Fruit fly (Drosophila melanogaster) whole organism, prepupa: ENCODE measurements around the gene CG31855.

Experiments used
- CG10631 ChIP-seq: fragments of 200-800 bp; sonication (Bioruptor generic); optimal IDR thresholded peaks from 2 replicates; lab custom pipeline; 2016; ENCODE audit warnings: missing biosample characterization, missing genetic modification characterization
- CG10669 ChIP-seq: fragments of 200-800 bp; sonication (Bioruptor generic); optimal IDR thresholded peaks from 3 replicates; lab custom pipeline; 2018; ENCODE audit warnings: missing biosample characterization, mild to moderate bottlenecking, missing genetic modification characterization, moderate library complexity
- CG11294 ChIP-seq: fragments of 200-800 bp; sonication (Bioruptor generic); IDR thresholded peaks from 2 replicates; pipeline ENCODE4 v1.3.6; 2022; ENCODE audit warnings: missing biosample characterization, missing genetic modification characterization
- CG11762 ChIP-seq: fragments of 200-800 bp; sonication (Bioruptor generic); optimal IDR thresholded peaks from 3 replicates; lab custom pipeline; 2016; ENCODE audit warnings: missing biosample characterization, missing genetic modification characterization; ENCODE audit not compliant: insufficient read depth
- CG11902 ChIP-seq: fragments of 200-800 bp; sonication (Bioruptor generic); optimal IDR thresholded peaks from 3 replicates; lab custom pipeline; 2016; ENCODE audit warnings: missing biosample characterization, missing genetic modification characterization
- CG3032 ChIP-seq: fragments of 200-800 bp; optimal IDR thresholded peaks from 2 replicates; lab custom pipeline; 2019; ENCODE audit warnings: missing biosample characterization, mild to moderate bottlenecking, missing genetic modification characterization, moderate library complexity
- CG31627 ChIP-seq: fragments of 200-800 bp; sonication (Bioruptor generic); optimal IDR thresholded peaks from 3 replicates; lab custom pipeline; 2016; ENCODE audit warnings: missing biosample characterization, missing genetic modification characterization
- CG32006 ChIP-seq: fragments of 200-800 bp; sonication (Bioruptor generic); optimal IDR thresholded peaks from 3 replicates; lab custom pipeline; 2017; ENCODE audit warnings: missing biosample characterization, mild to moderate bottlenecking, missing genetic modification characterization
- CG34406 ChIP-seq: fragments of 200-800 bp; sonication (Bioruptor generic); optimal IDR thresholded peaks from 3 replicates; lab custom pipeline; 2016; ENCODE audit warnings: missing biosample characterization, missing genetic modification characterization
- CG3919 ChIP-seq: fragments of 200-800 bp; sonication (Bioruptor generic); optimal IDR thresholded peaks from 3 replicates; lab custom pipeline; 2016; ENCODE audit warnings: missing biosample characterization, missing genetic modification characterization
- CG6163 ChIP-seq: fragments of 200-800 bp; sonication (Bioruptor generic); IDR thresholded peaks from 3 replicates; pipeline ENCODE4 v1.3.6; 2022; ENCODE audit warnings: missing biosample characterization, missing genetic modification characterization
- CG6792 ChIP-seq: fragments of 200-800 bp; sonication (Bioruptor generic); optimal IDR thresholded peaks from 3 replicates; lab custom pipeline; 2016; ENCODE audit warnings: missing biosample characterization, missing genetic modification characterization
- CG6808 ChIP-seq: fragments of 200-800 bp; sonication (Bioruptor generic); optimal IDR thresholded peaks from 3 replicates; lab custom pipeline; 2017; ENCODE audit warnings: missing biosample characterization, missing genetic modification characterization, mild to moderate bottlenecking, moderate library complexity, missing genetic modification reagents
- CG6854 ChIP-seq: fragments of 200-800 bp; sonication (Bioruptor generic); optimal IDR thresholded peaks from 2 replicates; lab custom pipeline; 2017; ENCODE audit warnings: missing biosample characterization, mild to moderate bottlenecking, missing genetic modification characterization
- CG7368 ChIP-seq: fragments of 200-800 bp; sonication (Bioruptor generic); optimal IDR thresholded peaks from 3 replicates; lab custom pipeline; 2016; ENCODE audit warnings: missing biosample characterization, missing genetic modification characterization
- CG8119 ChIP-seq: fragments of 200-800 bp; sonication (Bioruptor generic); IDR thresholded peaks from 3 replicates; pipeline ENCODE4 v1.3.6; 2022; ENCODE audit warnings: missing biosample characterization, missing genetic modification characterization
- CG8319 ChIP-seq: fragments of 200-800 bp; sonication (Bioruptor generic); optimal IDR thresholded peaks from 3 replicates; lab custom pipeline; 2016; ENCODE audit warnings: missing biosample characterization, missing genetic modification characterization
- CG8632 ChIP-seq: fragments of 200-800 bp; sonication (Bioruptor generic); optimal IDR thresholded peaks from 3 replicates; lab custom pipeline; 2016; ENCODE audit warnings: missing biosample characterization, missing genetic modification characterization
- CG9139 ChIP-seq: fragments of 200-800 bp; sonication (Bioruptor generic); optimal IDR thresholded peaks from 3 replicates; lab custom pipeline; 2017; ENCODE audit warnings: missing biosample characterization, mild to moderate bottlenecking, missing genetic modification characterization
- Eip75B ChIP-seq: fragments of 200-800 bp; sonication (Bioruptor generic); optimal IDR thresholded peaks from 3 replicates; lab custom pipeline; 2016; ENCODE audit warnings: missing biosample characterization, missing genetic modification characterization
- Eip78C ChIP-seq: fragments of 200-800 bp; sonication (Bioruptor generic); peaks from one replicate; lab custom pipeline; 2016; ENCODE audit warnings: missing biosample characterization, missing genetic modification characterization
- Eip93F ChIP-seq: fragments of 200-800 bp; sonication (Bioruptor generic); optimal IDR thresholded peaks from 2 replicates; lab custom pipeline; 2016; ENCODE audit warnings: missing biosample characterization, mild to moderate bottlenecking, missing genetic modification characterization
- Ets96B ChIP-seq: fragments of 200-800 bp; optimal IDR thresholded peaks from 2 replicates; lab custom pipeline; 2019; ENCODE audit warnings: missing biosample characterization, mild to moderate bottlenecking, missing genetic modification characterization, moderate library complexity
- Gug ChIP-seq: fragments of 200-800 bp; sonication (Bioruptor generic); IDR thresholded peaks from 2 replicates; pipeline ENCODE4 v1.3.6; 2022; ENCODE audit warnings: missing biosample characterization, missing genetic modification characterization
- Hr38 ChIP-seq: sonication (Bioruptor generic); optimal IDR thresholded peaks from 2 replicates; lab custom pipeline; 2016; ENCODE audit warnings: missing biosample characterization, missing genetic modification characterization
- Hr4 ChIP-seq: fragments of 200-800 bp; sonication (Bioruptor generic); optimal IDR thresholded peaks from 3 replicates; lab custom pipeline; 2016; ENCODE audit warnings: missing biosample characterization, missing genetic modification characterization
- Met ChIP-seq: fragments of 200-800 bp; sonication (Bioruptor generic); optimal IDR thresholded peaks from 3 replicates; lab custom pipeline; 2016; ENCODE audit warnings: missing biosample characterization, missing genetic modification characterization
- OdsH ChIP-seq: fragments of 200-800 bp; sonication (Bioruptor generic); optimal IDR thresholded peaks from 3 replicates; lab custom pipeline; 2016; ENCODE audit warnings: missing biosample characterization, missing genetic modification characterization
- Smox ChIP-seq: fragments of 200-800 bp; sonication (Bioruptor generic); optimal IDR thresholded peaks from 3 replicates; lab custom pipeline; 2016; ENCODE audit warnings: missing biosample characterization, missing genetic modification characterization
- Sox102F ChIP-seq: fragments of 200-800 bp; sonication (Bioruptor generic); optimal IDR thresholded peaks from 2 replicates; lab custom pipeline; 2016; ENCODE audit warnings: missing biosample characterization, mild to moderate bottlenecking, missing genetic modification characterization
- Sox14 ChIP-seq: fragments of 200-800 bp; sonication (Bioruptor generic); optimal IDR thresholded peaks from 3 replicates; lab custom pipeline; 2016; ENCODE audit warnings: missing biosample characterization, missing genetic modification characterization
- Sox15 ChIP-seq: fragments of 200-800 bp; sonication (Bioruptor generic); optimal IDR thresholded peaks from 3 replicates; lab custom pipeline; 2016; ENCODE audit warnings: missing biosample characterization, missing genetic modification characterization
- achi ChIP-seq: fragments of 200-800 bp; sonication (Bioruptor generic); optimal IDR thresholded peaks from 3 replicates; lab custom pipeline; 2016; ENCODE audit warnings: missing biosample characterization, missing genetic modification characterization
- acj6 ChIP-seq: fragments of 200-800 bp; sonication (Bioruptor generic); optimal IDR thresholded peaks from 3 replicates; lab custom pipeline; 2016; ENCODE audit warnings: missing biosample characterization, missing genetic modification characterization
- cyc ChIP-seq: fragments of 200-800 bp; sonication (Bioruptor generic); optimal IDR thresholded peaks from 3 replicates; lab custom pipeline; 2016; ENCODE audit warnings: missing biosample characterization, missing genetic modification characterization
- dac ChIP-seq: fragments of 200-800 bp; sonication (Bioruptor generic); optimal IDR thresholded peaks from 2 replicates; lab custom pipeline; 2017; ENCODE audit warnings: missing biosample characterization, mild to moderate bottlenecking, missing genetic modification characterization
- dsx ChIP-seq: fragments of 200-800 bp; optimal IDR thresholded peaks from 3 replicates; lab custom pipeline; 2019; ENCODE audit warnings: missing biosample characterization, mild to moderate bottlenecking, missing genetic modification characterization, moderate library complexity; ENCODE audit not compliant: poor library complexity, severe bottlenecking
- eg ChIP-seq: fragments of 200-800 bp; sonication (Bioruptor generic); IDR thresholded peaks from 3 replicates; pipeline ENCODE4 v1.3.6; 2022; ENCODE audit warnings: missing biosample characterization, missing genetic modification characterization
- esn ChIP-seq: fragments of 200-800 bp; sonication (Bioruptor generic); optimal IDR thresholded peaks from 2 replicates; lab custom pipeline; 2016; ENCODE audit warnings: missing biosample characterization, mild to moderate bottlenecking, missing genetic modification characterization, moderate library complexity
- fd85E ChIP-seq: fragments of 200-800 bp; sonication (Bioruptor generic); optimal IDR thresholded peaks from 3 replicates; lab custom pipeline; 2016; ENCODE audit warnings: missing biosample characterization, missing genetic modification characterization
- lz ChIP-seq: fragments of 200-800 bp; sonication (Bioruptor generic); optimal IDR thresholded peaks from 3 replicates; lab custom pipeline; 2016; ENCODE audit warnings: missing biosample characterization, missing genetic modification characterization
- pdm3 ChIP-seq: fragments of 200-800 bp; sonication (Bioruptor generic); optimal IDR thresholded peaks from 3 replicates; lab custom pipeline; 2016; ENCODE audit warnings: missing biosample characterization, missing genetic modification characterization
- salr ChIP-seq, 2 experiments: fragments of 200-800 bp; sonication (Bioruptor generic); optimal IDR thresholded peaks; 3 replicates each; lab custom pipeline; 2016 to 2018; ENCODE audit warnings: missing biosample characterization in 2 of 2, missing genetic modification characterization in 2 of 2, mild to moderate bottlenecking in 1 of 2
- ss ChIP-seq, 2 experiments: fragments of 200-800 bp; sonication (Bioruptor generic); optimal IDR thresholded peaks; 2 replicates in 1 of 2; 3 replicates in 1 of 2; lab custom pipeline; 2017 to 2018; ENCODE audit warnings: mild to moderate bottlenecking in 2 of 2, missing biosample characterization in 2 of 2, missing genetic modification characterization in 2 of 2, moderate library complexity in 1 of 2
- topi ChIP-seq: fragments of 200-800 bp; sonication (Bioruptor generic); optimal IDR thresholded peaks from 3 replicates; lab custom pipeline; 2016; ENCODE audit warnings: missing biosample characterization, missing genetic modification characterization
- vri ChIP-seq: fragments of 200-800 bp; sonication (Bioruptor generic); optimal IDR thresholded peaks from 3 replicates; lab custom pipeline; 2016; ENCODE audit warnings: missing biosample characterization, mild to moderate bottlenecking, missing genetic modification characterization

Gene CG31855

DNA sequence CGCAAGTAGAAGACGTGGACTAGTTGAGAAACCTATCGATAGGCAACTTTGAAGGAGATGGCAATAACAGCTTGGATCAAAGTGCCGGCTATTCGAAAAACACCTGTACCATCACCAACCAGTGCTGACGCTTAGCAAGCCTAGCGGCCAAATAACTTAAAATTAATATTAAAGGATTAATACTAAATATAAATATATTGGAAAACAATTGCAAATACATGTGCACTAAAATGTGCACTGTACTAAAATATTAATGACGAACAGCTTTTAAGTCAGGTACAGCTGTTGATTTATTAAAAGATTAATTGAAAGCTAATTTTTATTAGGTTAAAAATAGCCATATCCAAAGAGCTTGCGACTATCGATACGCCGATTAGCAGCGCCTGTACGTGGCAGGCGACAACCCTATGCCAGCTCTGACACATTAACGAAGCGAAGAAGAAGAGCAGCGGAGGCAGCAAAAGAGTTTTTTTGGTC lies 9.5 kb downstream of the CG31855 start, which contains the start of the genes CG9302 and beta'COP (continued):
- TF ChIP-seq Met (no peak), Hr38 (GFP tag; lab: Kevin White, UChicago) (no peak), CG11762 (peak; percentile 32), pdm3 (GFP tag; lab: Kevin White, UChicago) (no peak), Eip78C (GFP tag; lab: Kevin White, UChicago) (no peak), CG6854 (GFP tag; lab: Kevin White, UChicago) (no peak), OdsH (GFP tag; lab: Kevin White, UChicago) (peak; percentile 74), topi (GFP tag; lab: Kevin White, UChicago) (no peak), vri (GFP tag; lab: Kevin White, UChicago) (no peak), Sox102F (GFP tag; lab: Kevin White, UChicago) (no peak), Sox14 (GFP tag; lab: Kevin White, UChicago) (no peak), ss (GFP tag; optimal IDR thresholded peaks at IDR 0.05; lab: Kevin White, UChicago) (no peak), CG8632 (no peak), CG32006 (GFP tag; lab: Kevin White, UChicago) (no peak), CG10669 (no peak)
- TF ChIP-seq, all 60 proteins: peak for 21

DNA sequence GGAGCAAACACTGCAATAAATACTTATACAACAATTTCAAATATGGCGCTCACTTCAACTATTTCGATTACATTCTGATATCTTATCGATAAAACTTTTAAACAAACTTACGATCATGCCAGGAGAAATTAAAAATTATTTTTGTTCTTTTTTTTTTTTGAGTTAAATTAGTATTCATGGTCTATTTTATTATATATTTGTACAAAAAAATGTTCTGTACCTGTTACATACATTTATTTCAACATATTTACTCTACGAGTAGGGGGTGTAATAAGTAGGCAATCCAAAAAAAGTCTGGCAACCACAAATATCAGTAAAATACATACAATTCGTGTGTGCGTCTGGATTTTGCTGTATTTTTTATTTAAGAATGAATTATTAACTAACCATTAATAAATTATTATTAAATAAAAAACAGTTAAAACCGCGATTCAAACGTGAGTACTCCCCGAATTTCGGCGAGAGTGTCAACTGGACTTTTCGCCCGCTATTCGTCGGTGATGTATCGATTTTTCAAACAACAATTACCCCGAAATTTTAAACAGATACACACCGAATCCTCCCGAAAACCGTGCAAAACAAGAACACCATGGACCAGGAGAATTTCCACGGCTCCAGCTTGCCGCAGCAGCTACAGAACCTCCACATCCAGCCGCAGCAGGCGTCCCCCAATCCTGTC lies 13.5 kb downstream of the CG31855 start, which contains the start of gene loqs:
TSS of gene loqs (plus strand) at position 302 of the 679 bp plus-strand sequence.
- no peak for TF ChIP-seq CG31627
- TF ChIP-seq CG10631 (GFP tag; lab: Kevin White, UChicago), result peak; percentile 3
- peak; percentile 3 for TF ChIP-seq acj6
- TF ChIP-seq esn (GFP tag; lab: Kevin White, UChicago), result peak; percentile 23

DNA sequence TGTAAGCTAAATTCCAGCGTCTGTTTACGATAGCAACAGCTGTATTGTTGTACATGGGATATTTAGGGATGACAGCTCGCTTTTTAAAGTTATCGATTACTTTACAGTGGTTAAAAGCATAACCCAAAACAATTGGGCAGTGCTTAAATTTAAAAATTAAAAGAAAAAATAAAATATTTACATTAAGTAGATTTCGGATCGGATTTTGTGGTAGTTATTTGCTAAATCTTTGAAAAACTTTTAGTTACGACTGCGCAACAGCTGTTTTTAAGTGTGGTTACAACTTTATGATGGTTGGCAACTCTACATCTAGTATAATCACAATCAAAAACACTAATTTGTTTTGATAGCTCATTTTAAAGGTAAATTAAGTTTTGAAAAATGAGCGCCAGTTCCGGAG lies 18.3 kb downstream of the CG31855 start, which contains the start of the genes Ing5 and CG7099:
TSS of gene Ing5 (minus strand) at position 58 of the 400 bp plus-strand sequence.
TSS of gene CG7099 (plus strand) at position 317 of the 400 bp plus-strand sequence.
- TF ChIP-seq Hr4 (peak; percentile 96), CG34406 (GFP tag; lab: Kevin White, UChicago) (peak; percentile 96), CG10631 (GFP tag; lab: Kevin White, UChicago) (peak; percentile 97), OdsH (GFP tag; lab: Kevin White, UChicago) (peak; percentile 97), Met (peak; percentile 95), dac (GFP tag; lab: Kevin White, UChicago) (peak; percentile 88), Smox (GFP tag; lab: Kevin White, UChicago) (peak; percentile 95), CG9139 (GFP tag; lab: Kevin White, UChicago) (no peak), dsx (GFP tag; lab: Kevin White, UChicago) (peak; percentile 88), Gug (GFP tag; lab: Robert Waterston, UW) (peak; percentile 93), CG10669 (peak; percentile 93), CG3032 (peak; percentile 94), CG11902 (GFP tag; lab: Kevin White, UChicago) (peak; percentile 94), CG8319 (GFP tag; lab: Kevin White, UChicago) (peak; percentile 90), fd85E (GFP tag; lab: Kevin White, UChicago) (no peak), CG3919 (GFP tag; lab: Kevin White, UChicago) (peak; percentile 96), CG32006 (GFP tag; lab: Kevin White, UChicago) (peak; percentile 94), achi (GFP tag; lab: Kevin White, UChicago) (peak; percentile 96), CG7368 (GFP tag; lab: Kevin White, UChicago) (peak; percentile 90), CG6808 (GFP tag; lab: Kevin White, UChicago) (peak; percentile 80), Eip93F (GFP tag; lab: Kevin White, UChicago) (peak; percentile 92), cyc (GFP tag; lab: Kevin White, UChicago) (peak; percentile 95), CG6792 (GFP tag; lab: Kevin White, UChicago) (peak; percentile 93), Eip75B (peak; percentile 93), CG11294 (peak; percentile 90), eg (peak; percentile 96), Ets96B (peak; percentile 94), lz (peak; percentile 96), ss (GFP tag; optimal IDR thresholded peaks at IDR 0.05; lab: Kevin White, UChicago) (peak in 1 of 2 experiments; percentile 89), salr (GFP tag; optimal IDR thresholded peaks at IDR 0.05; lab: Kevin White, UChicago) (peak; percentile 88 to 92), vri (GFP tag; lab: Kevin White, UChicago) (no peak), CG31627 (peak; percentile 96), acj6 (peak; percentile 97), CG8119 (GFP tag; lab: Robert Waterston, UW) (peak; percentile 86), CG6163 (GFP tag; lab: Robert Waterston, UW) (peak; percentile 96), Sox15 (peak; percentile 94)
